Worm (Caenorhabditis elegans): ENCODE measurements around the gene fbxa-7.

Gene fbxa-7

ce11 chrIII:2223932-2224331 is 27.3 kb downstream of the fbxa-7 start, which contains the start of gene srd-65:
srd-65 (minus strand) TSS chrIII:2224032.
- TF ChIP-seq him-1 (tag; optimal IDR thresholded peaks at IDR 0.05): no peak
- TF ChIP-seq W03F9.2 (tag; optimal IDR thresholded peaks at IDR 0.05): no peak
- TF ChIP-seq dao-5 (tag; optimal IDR thresholded peaks at IDR 0.05): no peak

ce11 chrIII:2219408-2219807 is 31.8 kb downstream of the fbxa-7 start, which contains the start of gene fbxa-12:
fbxa-12 (plus strand) TSS chrIII:2219708.
- no peak for TF ChIP-seq him-1 (tag; optimal IDR thresholded peaks at IDR 0.05)

ce11 chrIII:2212343-2212742 is 38.9 kb downstream of the fbxa-7 start:
- TF ChIP-seq dao-5 (tag; optimal IDR thresholded peaks at IDR 0.05) (no peak), W03F9.2 (tag; optimal IDR thresholded peaks at IDR 0.05) (no peak), him-1 (tag; optimal IDR thresholded peaks at IDR 0.05) (no peak)

- TF ChIP-seq W03F9.2 (tag; optimal IDR thresholded peaks at IDR 0.05) (no peak), him-1 (tag; optimal IDR thresholded peaks at IDR 0.05) (no peak), dao-5 (tag; optimal IDR thresholded peaks at IDR 0.05) (no peak)
Observed at ce11 chrIII:2211120-2211519, 40.1 kb downstream of the fbxa-7 start, which contains the start of gene C39B5.14. C39B5.14 (plus strand) TSS chrIII:2211420.

- TF ChIP-seq dao-5 (tag; optimal IDR thresholded peaks at IDR 0.05) (no peak), W03F9.2 (tag; optimal IDR thresholded peaks at IDR 0.05) (no peak), him-1 (tag; optimal IDR thresholded peaks at IDR 0.05) (no peak)
Observed at ce11 chrIII:2210601-2211000, 40.6 kb downstream of the fbxa-7 start.

ce11 chrIII:2207864-2208263 is 43.4 kb downstream of the fbxa-7 start, which contains the start of gene C39B5.5:
C39B5.5 (plus strand) TSS chrIII:2208164.
- no peak for TF ChIP-seq him-1 (tag; optimal IDR thresholded peaks at IDR 0.05)
- no peak for TF ChIP-seq W03F9.2 (tag; optimal IDR thresholded peaks at IDR 0.05)

- no peak for TF ChIP-seq dao-5 (tag; optimal IDR thresholded peaks at IDR 0.05)
- TF ChIP-seq W03F9.2 (tag; optimal IDR thresholded peaks at IDR 0.05): no peak
- no peak for TF ChIP-seq him-1 (tag; optimal IDR thresholded peaks at IDR 0.05)
Observed at ce11 chrIII:2205155-2205554, 46.1 kb downstream of the fbxa-7 start.

Measured in whole organism, L4/young adult.